Worm (Caenorhabditis elegans): ENCODE data around the gene algn-1.

ce11 chrIII:6439854-6440253, 20.1 kb upstream of the algn-1 start:
- TF ChIP-seq tab-1 (GFP tag; IDR thresholded peaks at IDR 0.05) (no peak), cog-1 (tag; optimal IDR thresholded peaks at IDR 0.05) (no peak), med-1 (GFP tag; optimal IDR thresholded peaks at IDR 0.05; ENCODE audit: insufficient read depth) (no peak)

Measured in whole organism, midembryonic.